Fruit fly (Drosophila melanogaster) whole organism, adult: Measurements from ENCODE around the gene RhoGEF64C.

Source experiments
- Hr96 ChIP-seq: fragments of 200-800 bp; sonication (Bioruptor generic); optimal IDR thresholded peaks from 2 replicates; lab custom pipeline; 2016; ENCODE audit warnings: missing biosample characterization, missing genetic modification characterization
- cnc ChIP-seq, 2 experiments: fragments of >200 bp; optimal IDR thresholded peaks; 2 replicates each; lab custom pipeline; 2017

- no peak for TF ChIP-seq Hr96 (GFP tag; lab: Kevin White, UChicago)
- TF ChIP-seq cnc (optimal IDR thresholded peaks at IDR 0.05; lab: Kevin White, UChicago), result no peak
Measured at dm6 chr3L:4698032-4698431, 5.4 kb downstream of the RhoGEF64C start.
